Worm (Caenorhabditis elegans) whole organism, mixed stage, embryonic: Measurements from ENCODE around the gene C11G6.2.

Experiments used
- M03D4.4 ChIP-seq: sonication (generic microtip); optimal IDR thresholded peaks from 2 replicates; lab custom pipeline; 2017; ENCODE audit warnings: mild to moderate bottlenecking, missing genetic modification characterization, missing compliant biosample characterization
- blmp-1 ChIP-seq: fragments of 150-350 bp; optimal IDR thresholded peaks from 2 replicates; lab custom pipeline; 2014; ENCODE audit warnings: missing biosample characterization, missing genetic modification characterization
- elt-1 ChIP-seq: sonication (generic microtip); optimal IDR thresholded peaks from 2 replicates; lab custom pipeline; 2017; ENCODE audit warnings: missing genetic modification characterization, mild to moderate bottlenecking, missing compliant biosample characterization, antibody characterized with exemption, moderate library complexity, borderline replicate concordance; ENCODE audit not compliant: insufficient read depth
- elt-3 ChIP-seq: fragments of 150-350 bp; optimal IDR thresholded peaks from 2 replicates; lab custom pipeline; 2014; ENCODE audit warnings: missing biosample characterization, missing genetic modification characterization
- lin-13 ChIP-seq: fragments of 150-350 bp; optimal IDR thresholded peaks from 2 replicates; lab custom pipeline; 2014; ENCODE audit warnings: missing biosample characterization, missing genetic modification characterization
- mab-5 ChIP-seq: fragments of 150-350 bp; optimal IDR thresholded peaks from 2 replicates; lab custom pipeline; 2014; ENCODE audit warnings: missing biosample characterization, missing genetic modification characterization
- mls-2 ChIP-seq: sonication (generic microtip); optimal IDR thresholded peaks from 2 replicates; lab custom pipeline; 2016; ENCODE audit warnings: mild to moderate bottlenecking, missing genetic modification characterization, moderate library complexity, missing compliant biosample characterization
- nhr-28 ChIP-seq: fragments of 150-350 bp; optimal IDR thresholded peaks from 2 replicates; lab custom pipeline; 2014; ENCODE audit warnings: missing biosample characterization, missing genetic modification characterization
- nhr-76 ChIP-seq: sonication (generic microtip); optimal IDR thresholded peaks from 2 replicates; lab custom pipeline; 2017; ENCODE audit warnings: missing biosample characterization, missing genetic modification characterization
- pha-4 ChIP-seq: fragments of 150-350 bp; optimal IDR thresholded peaks from 2 replicates; lab custom pipeline; 2018; ENCODE audit warnings: missing biosample characterization, missing genetic modification reagents, missing genetic modification characterization
- snpc-4 ChIP-seq: fragments of 150-350 bp; optimal IDR thresholded peaks from 2 replicates; lab custom pipeline; 2014; ENCODE audit warnings: missing biosample characterization, missing genetic modification characterization
- unc-39 ChIP-seq: fragments of 150-350 bp; optimal IDR thresholded peaks from 2 replicates; lab custom pipeline; 2014; ENCODE audit warnings: missing biosample characterization, missing genetic modification characterization
- unc-62 ChIP-seq: fragments of 150-350 bp; optimal IDR thresholded peaks from 2 replicates; lab custom pipeline; 2014; ENCODE audit warnings: missing biosample characterization, missing genetic modification reagents, missing genetic modification characterization
- ztf-11 ChIP-seq: fragments of 150-350 bp; optimal IDR thresholded peaks from 2 replicates; lab custom pipeline; 2014; ENCODE audit warnings: missing biosample characterization, missing genetic modification characterization

ce11 chrX:16345296-16345695 is 16.9 kb downstream of the C11G6.2 start:
- TF ChIP-seq M03D4.4, result no peak
- no peak for TF ChIP-seq elt-3 (tag; lab: Kevin White, UChicago)
- no peak for TF ChIP-seq snpc-4 (tag; lab: Kevin White, UChicago)
- no peak for TF ChIP-seq pha-4
- no peak for TF ChIP-seq unc-39 (tag; lab: Kevin White, UChicago)
- TF ChIP-seq mab-5 (tag; lab: Kevin White, UChicago), result no peak
- TF ChIP-seq unc-62 (GFP tag; lab: Kevin White, UChicago), result no peak
- no peak for TF ChIP-seq ztf-11 (tag; lab: Kevin White, UChicago)
- TF ChIP-seq nhr-28 (tag; lab: Kevin White, UChicago), result no peak
- TF ChIP-seq nhr-76 (tag; lab: Kevin White, UChicago), result no peak
- TF ChIP-seq mls-2, result no peak
- TF ChIP-seq elt-1 (tag; lab: Kevin White, UChicago), result no peak
- no peak for TF ChIP-seq blmp-1 (tag; lab: Kevin White, UChicago)
- TF ChIP-seq lin-13, result no peak
